Worm (Caenorhabditis elegans) whole organism, L3 larva: Measurements from ENCODE around the gene C39B10.5.

ENCODE experiments used
- ama-1 ChIP-seq: fragments of 150-350 bp; optimal IDR thresholded peaks from 2 replicates; lab custom pipeline; 2018
- ceh-16 ChIP-seq: sonication (generic microtip); optimal IDR thresholded peaks from 2 replicates; lab custom pipeline; 2017; ENCODE audit warnings: missing biosample characterization, missing genetic modification characterization
- ceh-82 ChIP-seq: fragments of 150-350 bp; optimal IDR thresholded peaks from 2 replicates; lab custom pipeline; 2014; ENCODE audit warnings: missing biosample characterization, missing genetic modification characterization
- fkh-10 ChIP-seq: sonication (generic microtip); optimal IDR thresholded peaks from 2 replicates; lab custom pipeline; 2017; ENCODE audit warnings: missing biosample characterization, missing genetic modification reagents, missing genetic modification characterization
- jun-1 ChIP-seq: fragments of 150-350 bp; optimal IDR thresholded peaks from 2 replicates; lab custom pipeline; 2014; ENCODE audit warnings: missing biosample characterization, missing genetic modification reagents, missing genetic modification characterization
- nhr-11 ChIP-seq: fragments of 150-350 bp; optimal IDR thresholded peaks from 2 replicates; lab custom pipeline; 2014; ENCODE audit warnings: missing biosample characterization, missing genetic modification characterization
- nhr-12 ChIP-seq: fragments of 150-350 bp; optimal IDR thresholded peaks from 2 replicates; lab custom pipeline; 2014; ENCODE audit warnings: missing biosample characterization, missing genetic modification characterization
- nhr-237 ChIP-seq: fragments of 150-350 bp; optimal IDR thresholded peaks from 2 replicates; lab custom pipeline; 2014; ENCODE audit warnings: missing biosample characterization, missing genetic modification characterization
- nhr-77 ChIP-seq: fragments of 150-350 bp; optimal IDR thresholded peaks from 2 replicates; lab custom pipeline; 2014; ENCODE audit warnings: missing biosample characterization, missing genetic modification characterization
- skn-1 ChIP-seq: fragments of 150-350 bp; optimal IDR thresholded peaks from 2 replicates; lab custom pipeline; 2014; ENCODE audit warnings: missing biosample characterization, missing genetic modification characterization
- zag-1 ChIP-seq: fragments of 150-350 bp; optimal IDR thresholded peaks from 2 replicates; lab custom pipeline; 2014; ENCODE audit warnings: missing biosample characterization, missing genetic modification characterization

- TF ChIP-seq ama-1 (lab: Kevin White, UChicago) (no peak), nhr-237 (no peak), skn-1 (tag; lab: Kevin White, UChicago) (no peak), fkh-10 (GFP tag; lab: Kevin White, UChicago) (no peak), zag-1 (tag; lab: Kevin White, UChicago) (no peak), ceh-82 (tag; lab: Kevin White, UChicago) (no peak), nhr-11 (no peak), nhr-77 (tag; lab: Kevin White, UChicago) (no peak), jun-1 (tag; lab: Kevin White, UChicago) (no peak), ceh-16 (tag; lab: Kevin White, UChicago) (no peak), nhr-12 (no peak)
Observed at ce11 chrX:10406203-10406602, 40.9 kb upstream of the C39B10.5 start, which contains the start of gene gur-3.
